Worm (Caenorhabditis elegans): ENCODE data around the gene cdkl-1.

The cdkl-1 gene

ce11 chrV:11069277-11069676 is 29.4 kb upstream of the cdkl-1 start, which contains the start of gene T04C12.8 (continued):
- TF ChIP-seq ama-1 (optimal IDR thresholded peaks at IDR 0.05) = no peak
- TF ChIP-seq ZK546.5 (tag; optimal IDR thresholded peaks at IDR 0.05) = no peak
- no peak for TF ChIP-seq lin-11 (tag; optimal IDR thresholded peaks at IDR 0.05)
- peak; percentile 31 for TF ChIP-seq F13H6.1 (tag; optimal IDR thresholded peaks at IDR 0.05)
- TF ChIP-seq skn-1 (tag; optimal IDR thresholded peaks at IDR 0.05) = peak; percentile 78
- peak; percentile 51 for TF ChIP-seq sma-9 (GFP tag; optimal IDR thresholded peaks at IDR 0.05)
- TF ChIP-seq sma-9 (tag; optimal IDR thresholded peaks at IDR 0.05) = no peak
- TF ChIP-seq dmd-4 (tag; optimal IDR thresholded peaks at IDR 0.05) = no peak
- TF ChIP-seq nhr-23 (tag; optimal IDR thresholded peaks at IDR 0.05) = no peak
- peak; percentile 13 for TF ChIP-seq nhr-25 (tag; optimal IDR thresholded peaks at IDR 0.05)
- TF ChIP-seq nhr-10 (tag; optimal IDR thresholded peaks at IDR 0.05) = no peak
- peak; percentile 18 for TF ChIP-seq gmeb-1 (tag; optimal IDR thresholded peaks at IDR 0.05)
- TF ChIP-seq blmp-1 (tag; optimal IDR thresholded peaks at IDR 0.05; ENCODE audit: insufficient read depth) = no peak
- no peak for TF ChIP-seq R02D3.7 (tag; optimal IDR thresholded peaks at IDR 0.05)
- TF ChIP-seq sem-4 (tag; optimal IDR thresholded peaks at IDR 0.05) = no peak
- TF ChIP-seq crh-2 (tag; optimal IDR thresholded peaks at IDR 0.05) = peak; percentile 62
- TF ChIP-seq unc-62 (GFP tag; optimal IDR thresholded peaks at IDR 0.05) = no peak
- TF ChIP-seq mab-5 (tag; optimal IDR thresholded peaks at IDR 0.05) = no peak
- no peak for TF ChIP-seq Y55F3AM.14 (GFP tag; optimal IDR thresholded peaks at IDR 0.05)
- no peak for TF ChIP-seq nhr-11 (tag; optimal IDR thresholded peaks at IDR 0.05)

- TF ChIP-seq blmp-1 (tag; optimal IDR thresholded peaks at IDR 0.05; ENCODE audit: insufficient read depth) = peak; percentile 81
- TF ChIP-seq crh-2 (tag; optimal IDR thresholded peaks at IDR 0.05) = peak; percentile 22
- peak; percentile 12 for TF ChIP-seq nhr-21 (tag; optimal IDR thresholded peaks at IDR 0.05)
- no peak for TF ChIP-seq sma-9 (GFP tag; optimal IDR thresholded peaks at IDR 0.05)
- TF ChIP-seq sma-9 (tag; optimal IDR thresholded peaks at IDR 0.05) = no peak
- no peak for TF ChIP-seq gmeb-1 (tag; optimal IDR thresholded peaks at IDR 0.05)
- TF ChIP-seq sma-3 (GFP tag; optimal IDR thresholded peaks at IDR 0.05) = peak; percentile 7
- TF ChIP-seq nhr-25 (tag; optimal IDR thresholded peaks at IDR 0.05) = peak; percentile 75
- TF ChIP-seq fos-1 (tag; optimal IDR thresholded peaks at IDR 0.05) = peak; percentile 17
Observed at ce11 chrV:11070388-11070787, 28.3 kb upstream of the cdkl-1 start.

- TF ChIP-seq R02D3.7 (tag; optimal IDR thresholded peaks at IDR 0.05) (no peak), snpc-4 (tag; optimal IDR thresholded peaks at IDR 0.05) (no peak), C34F6.9 (tag; optimal IDR thresholded peaks at IDR 0.05) (no peak), sma-9 (GFP tag; optimal IDR thresholded peaks at IDR 0.05) (no peak), sma-9 (tag; optimal IDR thresholded peaks at IDR 0.05) (no peak), nhr-25 (tag; optimal IDR thresholded peaks at IDR 0.05) (no peak)
Observed at ce11 chrV:11071453-11071852, 27.2 kb upstream of the cdkl-1 start.

DNA sequence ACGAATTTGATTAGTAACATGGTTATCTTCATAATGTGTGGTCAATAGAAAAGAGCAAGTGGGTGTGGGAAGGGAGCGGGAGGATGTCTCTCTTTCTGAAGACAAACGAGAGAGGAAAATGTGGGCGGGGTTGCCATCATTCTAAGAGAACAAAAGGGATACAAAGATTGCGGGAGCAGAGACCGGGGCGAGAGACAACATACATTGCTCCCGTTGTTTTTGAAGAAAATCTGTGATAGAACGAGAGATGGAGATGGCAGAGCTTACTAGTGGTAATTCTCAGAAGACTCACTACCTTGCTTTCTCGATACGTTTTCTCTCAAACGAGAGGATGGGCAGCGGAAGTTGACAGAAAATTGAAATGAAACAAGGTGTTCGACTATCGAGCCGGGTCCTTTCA is 25.3 kb upstream of the cdkl-1 start:
- TF ChIP-seq mab-5 (tag; optimal IDR thresholded peaks at IDR 0.05) = no peak
- TF ChIP-seq nhr-129 (tag; optimal IDR thresholded peaks at IDR 0.05) = peak; percentile 20
- peak; percentile 25 for TF ChIP-seq sma-9 (GFP tag; optimal IDR thresholded peaks at IDR 0.05)
- TF ChIP-seq sma-9 (tag; optimal IDR thresholded peaks at IDR 0.05) = no peak
- no peak for TF ChIP-seq aly-2 (tag; optimal IDR thresholded peaks at IDR 0.05)
- no peak for TF ChIP-seq lin-11 (tag; optimal IDR thresholded peaks at IDR 0.05)
- TF ChIP-seq F13H6.1 (tag; optimal IDR thresholded peaks at IDR 0.05) = no peak
- no peak for TF ChIP-seq snpc-4 (tag; optimal IDR thresholded peaks at IDR 0.05)
- TF ChIP-seq egl-27 (tag; optimal IDR thresholded peaks at IDR 0.05) = no peak

ce11 chrV:11074448-11074847 is 24.3 kb upstream of the cdkl-1 start, which contains the start of gene act-3:
act-3 (minus strand) TSS chrV:11074498.
- TF ChIP-seq ama-1 (optimal IDR thresholded peaks at IDR 0.05) (no peak), ztf-11 (tag; optimal IDR thresholded peaks at IDR 0.05) (no peak), sma-9 (GFP tag; optimal IDR thresholded peaks at IDR 0.05) (peak; percentile 16), sma-9 (tag; optimal IDR thresholded peaks at IDR 0.05) (no peak), unc-55 (GFP tag; optimal IDR thresholded peaks at IDR 0.05) (no peak), nhr-129 (tag; optimal IDR thresholded peaks at IDR 0.05) (peak; percentile 39), elt-3 (tag; optimal IDR thresholded peaks at IDR 0.05) (no peak), ZK546.5 (tag; optimal IDR thresholded peaks at IDR 0.05) (no peak), mab-5 (tag; optimal IDR thresholded peaks at IDR 0.05) (no peak), F13H6.1 (tag; optimal IDR thresholded peaks at IDR 0.05) (peak; percentile 44), lin-11 (tag; optimal IDR thresholded peaks at IDR 0.05) (no peak), ceh-16 (tag; optimal IDR thresholded peaks at IDR 0.05) (no peak), dmd-4 (tag; optimal IDR thresholded peaks at IDR 0.05) (no peak), nhr-25 (tag; optimal IDR thresholded peaks at IDR 0.05) (no peak), aly-2 (tag; optimal IDR thresholded peaks at IDR 0.05) (no peak)
